Fruit fly (Drosophila melanogaster) whole organism, adult: Measurements from ENCODE around the gene CG34367.
A peak's percentile ranks its signal among the peaks of the same experiment; 100 is the strongest.

ENCODE experiments used
- CG11617 ChIP-seq: fragments of 200-800 bp; sonication (Bioruptor generic); optimal IDR thresholded peaks from 2 replicates; lab custom pipeline; 2017; ENCODE audit warnings: mild to moderate bottlenecking, missing biosample characterization, missing genetic modification reagents, missing genetic modification characterization
- CG12768 ChIP-seq: fragments of 200-800 bp; sonication (Bioruptor generic); optimal IDR thresholded peaks from 2 replicates; lab custom pipeline; 2017; ENCODE audit warnings: missing biosample characterization, missing genetic modification characterization, mild to moderate bottlenecking, moderate library complexity, missing genetic modification reagents
- CG14711 ChIP-seq: fragments of 200-800 bp; sonication (Bioruptor generic); optimal IDR thresholded peaks from 2 replicates; lab custom pipeline; 2018; ENCODE audit warnings: missing biosample characterization, mild to moderate bottlenecking, missing genetic modification characterization, moderate library complexity
- CG1620 ChIP-seq: fragments of 200-800 bp; sonication (Bioruptor generic); optimal IDR thresholded peaks from 2 replicates; lab custom pipeline; 2016; ENCODE audit warnings: missing biosample characterization, missing genetic modification characterization
- CG33017 ChIP-seq: fragments of 200-800 bp; sonication (Bioruptor generic); optimal IDR thresholded peaks from 2 replicates; lab custom pipeline; 2018; ENCODE audit warnings: missing biosample characterization, mild to moderate bottlenecking, missing genetic modification characterization, moderate library complexity
- CG5204 ChIP-seq: fragments of 200-800 bp; sonication (Bioruptor generic); optimal IDR thresholded peaks from 2 replicates; lab custom pipeline; 2016; ENCODE audit warnings: missing biosample characterization, missing genetic modification characterization
- CG7045 ChIP-seq: fragments of 200-800 bp; sonication (Bioruptor generic); optimal IDR thresholded peaks from 2 replicates; lab custom pipeline; 2017; ENCODE audit warnings: missing biosample characterization, mild to moderate bottlenecking, missing genetic modification characterization
- CG7101 ChIP-seq: fragments of 200-800 bp; sonication (Bioruptor generic); optimal IDR thresholded peaks from 2 replicates; lab custom pipeline; 2018; ENCODE audit warnings: missing biosample characterization, mild to moderate bottlenecking, missing genetic modification characterization, moderate library complexity
- Clk ChIP-seq: fragments of 200-800 bp; sonication (Bioruptor generic); optimal IDR thresholded peaks from 2 replicates; lab custom pipeline; 2017; ENCODE audit warnings: missing biosample characterization, missing genetic modification characterization
- Crg-1 ChIP-seq: fragments of 200-800 bp; sonication (Bioruptor generic); optimal IDR thresholded peaks from 2 replicates; lab custom pipeline; 2016; ENCODE audit warnings: missing biosample characterization, missing genetic modification characterization
- Hr96 ChIP-seq: fragments of 200-800 bp; sonication (Bioruptor generic); optimal IDR thresholded peaks from 2 replicates; lab custom pipeline; 2016; ENCODE audit warnings: missing biosample characterization, missing genetic modification characterization
- Mnt ChIP-seq: fragments of 200-800 bp; sonication (Bioruptor generic); optimal IDR thresholded peaks from 2 replicates; lab custom pipeline; 2016; ENCODE audit warnings: missing biosample characterization, mild to moderate bottlenecking, missing genetic modification characterization
- bab1 ChIP-seq: fragments of 200-800 bp; sonication (Bioruptor generic); optimal IDR thresholded peaks from 3 replicates; lab custom pipeline; 2019; ENCODE audit warnings: missing biosample characterization, mild to moderate bottlenecking, missing genetic modification characterization, moderate library complexity
- cic ChIP-seq: fragments of 200-800 bp; sonication (Bioruptor generic); optimal IDR thresholded peaks from 2 replicates; lab custom pipeline; 2017; ENCODE audit warnings: missing biosample characterization, mild to moderate bottlenecking, missing genetic modification characterization, moderate library complexity
- cnc ChIP-seq, 2 experiments: fragments of >200 bp; optimal IDR thresholded peaks; 2 replicates each; lab custom pipeline; 2017
- kay ChIP-seq: fragments of 200-800 bp; sonication (Bioruptor generic); peaks from one replicate; lab custom pipeline; 2016; ENCODE audit warnings: missing biosample characterization, missing genetic modification characterization, borderline replicate concordance
- ovo ChIP-seq: fragments of 200-800 bp; sonication (Bioruptor generic); optimal IDR thresholded peaks from 2 replicates; lab custom pipeline; 2016; ENCODE audit warnings: missing biosample characterization, missing genetic modification characterization
- pad ChIP-seq: fragments of 200-800 bp; sonication (Bioruptor generic); optimal IDR thresholded peaks from 3 replicates; lab custom pipeline; 2017; ENCODE audit warnings: missing biosample characterization, missing genetic modification characterization, mild to moderate bottlenecking, moderate library complexity, missing genetic modification reagents
- tj ChIP-seq: fragments of 200-800 bp; sonication (Bioruptor generic); optimal IDR thresholded peaks from 3 replicates; lab custom pipeline; 2017; ENCODE audit warnings: missing biosample characterization, mild to moderate bottlenecking, missing genetic modification characterization, moderate library complexity
- toe ChIP-seq: fragments of 200-800 bp; sonication (Bioruptor generic); optimal IDR thresholded peaks from 2 replicates; lab custom pipeline; 2016; ENCODE audit warnings: missing biosample characterization, missing genetic modification characterization

The CG34367 gene

DNA sequence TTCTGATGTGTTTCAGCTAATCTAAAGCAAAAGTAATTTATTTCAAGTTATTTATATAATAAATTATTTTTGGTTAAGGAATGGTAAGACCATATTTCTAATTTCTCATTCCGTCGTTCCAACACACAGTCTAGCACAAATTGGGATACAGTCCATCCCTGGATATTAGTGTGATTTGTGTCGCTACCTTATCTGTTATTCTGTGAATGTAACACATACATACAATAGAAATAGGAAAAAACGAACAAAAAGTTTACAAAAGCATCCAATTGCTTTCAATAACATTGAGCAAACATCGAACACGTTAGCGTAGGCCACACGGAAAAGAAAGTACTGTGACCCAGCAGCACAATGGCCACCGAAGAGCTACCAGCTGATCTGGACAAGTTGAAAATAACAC is 12.8 kb upstream of the CG34367 start, which contains the start of gene CG5056:
CG5056 (plus strand) TSS at position 168 of the 400 bp plus-strand sequence.
- TF ChIP-seq toe (GFP tag; lab: Kevin White, UChicago) (no peak), Crg-1 (GFP tag; lab: Kevin White, UChicago) (peak; percentile 12), CG7101 (no peak), tj (GFP tag; lab: Kevin White, UChicago) (no peak), CG14711 (tag; lab: Kevin White, UChicago) (peak; percentile 37), CG5204 (GFP tag; lab: Kevin White, UChicago) (no peak), CG33017 (tag; lab: Kevin White, UChicago) (peak; percentile 10), bab1 (GFP tag; lab: Kevin White, UChicago) (peak; percentile 69), pad (GFP tag; lab: Kevin White, UChicago) (no peak)

- TF ChIP-seq cic (GFP tag; lab: Kevin White, UChicago) = no peak
- TF ChIP-seq CG7101 = no peak
- no peak for TF ChIP-seq Mnt (GFP tag; lab: Kevin White, UChicago)
- no peak for TF ChIP-seq Hr96 (GFP tag; lab: Kevin White, UChicago)
- no peak for TF ChIP-seq bab1 (GFP tag; lab: Kevin White, UChicago)
- TF ChIP-seq CG12768 = no peak
- TF ChIP-seq kay = no peak
- no peak for TF ChIP-seq toe (GFP tag; lab: Kevin White, UChicago)
- TF ChIP-seq CG1620 = no peak
- no peak for TF ChIP-seq CG11617 (GFP tag; lab: Kevin White, UChicago)
- TF ChIP-seq cnc (optimal IDR thresholded peaks at IDR 0.05; lab: Kevin White, UChicago) = no peak
- TF ChIP-seq ovo (GFP tag; lab: Kevin White, UChicago) = no peak
- TF ChIP-seq tj (GFP tag; lab: Kevin White, UChicago) = no peak
- TF ChIP-seq CG14711 (tag; lab: Kevin White, UChicago) = no peak
- no peak for TF ChIP-seq CG5204 (GFP tag; lab: Kevin White, UChicago)
- TF ChIP-seq Clk = no peak
These were observed 10.5 kb upstream of the CG34367 start, which contains the start of gene lft for dm6 chr2L:10364229-10364628. lft (plus strand) TSS chr2L:10364471.

DNA sequence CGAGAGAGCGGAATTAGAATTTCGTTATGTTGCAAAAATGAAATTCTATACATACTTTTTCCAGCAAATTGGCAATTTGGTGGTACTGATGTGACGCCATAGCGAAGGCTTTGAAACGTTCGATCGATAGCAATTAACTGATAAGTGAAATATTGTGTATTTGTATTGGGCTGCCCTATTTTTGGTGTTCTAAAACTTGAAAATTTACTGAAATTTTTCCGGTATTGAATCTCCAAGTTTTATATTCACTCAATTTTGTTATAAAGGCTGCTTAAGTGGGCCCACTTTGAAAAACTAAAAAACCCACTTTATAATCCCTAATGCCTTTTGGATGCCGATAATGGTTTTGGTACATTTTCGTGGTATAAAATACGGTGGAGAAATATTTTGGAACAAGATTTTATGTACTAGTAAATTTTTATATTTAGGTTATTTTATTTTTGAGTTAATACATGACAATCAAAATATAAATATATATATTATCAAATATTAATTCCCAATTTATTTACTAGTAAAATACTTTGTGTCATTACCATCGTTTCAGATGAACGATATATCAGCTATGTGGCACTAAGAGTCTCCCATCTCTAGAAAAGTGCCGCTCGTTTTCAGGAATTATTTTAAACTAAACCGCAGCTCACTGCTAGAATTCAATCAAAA is 8.8 kb upstream of the CG34367 start, which contains the start of the genes Cand1 and pim:
Cand1 (minus strand) TSS at position 300 of the 660 bp plus-strand sequence.
pim (plus strand) TSS at position 582 of the 660 bp plus-strand sequence.
- TF ChIP-seq CG11617 (GFP tag; lab: Kevin White, UChicago) = no peak
- peak; percentile 50 for TF ChIP-seq CG7101

- TF ChIP-seq CG7101 (peak; percentile 36), CG11617 (GFP tag; lab: Kevin White, UChicago) (peak; percentile 35), tj (GFP tag; lab: Kevin White, UChicago) (peak; percentile 72), CG1620 (peak; percentile 6), CG5204 (GFP tag; lab: Kevin White, UChicago) (no peak)
These were observed 2.8 kb upstream of the CG34367 start, which contains the start of the genes CtsL4 and ClpP for dm6 chr2L:10356508-10356907. CtsL4 (minus strand) TSS chr2L:10356597. ClpP (plus strand) TSS chr2L:10356795.

DNA sequence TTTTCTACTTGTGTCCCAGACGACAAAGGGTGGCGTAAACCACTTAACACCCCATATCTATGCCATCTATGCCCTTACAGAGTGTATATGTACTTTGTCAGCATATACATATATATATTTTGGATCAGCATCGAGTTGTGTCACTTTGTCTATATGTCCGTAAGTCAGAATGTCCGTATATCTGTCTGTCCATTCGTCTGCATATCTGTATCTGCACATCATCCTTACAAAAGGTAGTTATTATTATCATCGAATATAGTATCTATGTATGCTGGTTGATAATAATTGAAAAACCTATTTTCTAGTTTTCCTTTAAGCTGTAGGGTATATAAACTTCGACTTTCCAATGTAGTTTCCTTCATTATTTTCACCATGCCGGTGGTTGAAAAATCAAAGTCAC is 2.6 kb downstream of the CG34367 start:
- TF ChIP-seq CG14711 (tag; lab: Kevin White, UChicago) (no peak), ovo (GFP tag; lab: Kevin White, UChicago) (no peak), tj (GFP tag; lab: Kevin White, UChicago) (no peak), pad (GFP tag; lab: Kevin White, UChicago) (no peak), Hr96 (GFP tag; lab: Kevin White, UChicago) (no peak), CG5204 (GFP tag; lab: Kevin White, UChicago) (no peak), kay (no peak), toe (GFP tag; lab: Kevin White, UChicago) (no peak), CG7045 (GFP tag; lab: Kevin White, UChicago) (no peak), CG1620 (no peak), Crg-1 (GFP tag; lab: Kevin White, UChicago) (no peak), cnc (optimal IDR thresholded peaks at IDR 0.05; lab: Kevin White, UChicago) (no peak), cic (GFP tag; lab: Kevin White, UChicago) (no peak)

- TF ChIP-seq Clk (no peak), CG33017 (tag; lab: Kevin White, UChicago) (no peak), cic (GFP tag; lab: Kevin White, UChicago) (no peak), CG7101 (no peak)
These were observed 9.6 kb downstream of the CG34367 start, which contains the start of gene Frmd5 for dm6 chr2L:10344029-10344606. Frmd5 (plus strand) TSS chr2L:10344442.

dm6 chr2L:10342471-10342870 is 11.2 kb downstream of the CG34367 start, which contains the start of gene Sps2:
Sps2 (plus strand) TSS chr2L:10342594.
- TF ChIP-seq bab1 (GFP tag; lab: Kevin White, UChicago) = peak; percentile 69
- no peak for TF ChIP-seq CG33017 (tag; lab: Kevin White, UChicago)
- no peak for TF ChIP-seq kay
- TF ChIP-seq CG5204 (GFP tag; lab: Kevin White, UChicago) = no peak
- TF ChIP-seq cic (GFP tag; lab: Kevin White, UChicago) = peak; percentile 16
- no peak for TF ChIP-seq Clk
- no peak for TF ChIP-seq pad (GFP tag; lab: Kevin White, UChicago)
- TF ChIP-seq cnc (optimal IDR thresholded peaks at IDR 0.05; lab: Kevin White, UChicago) = no peak
- peak; percentile 15 for TF ChIP-seq CG7101
- TF ChIP-seq Crg-1 (GFP tag; lab: Kevin White, UChicago) = no peak
- TF ChIP-seq toe (GFP tag; lab: Kevin White, UChicago) = no peak
- peak; percentile 22 for TF ChIP-seq Mnt (GFP tag; lab: Kevin White, UChicago)
- peak; percentile 12 for TF ChIP-seq CG14711 (tag; lab: Kevin White, UChicago)
- no peak for TF ChIP-seq ovo (GFP tag; lab: Kevin White, UChicago)
- peak; percentile 19 for TF ChIP-seq CG11617 (GFP tag; lab: Kevin White, UChicago)
- TF ChIP-seq CG1620 = no peak
- TF ChIP-seq Hr96 (GFP tag; lab: Kevin White, UChicago) = no peak
- no peak for TF ChIP-seq CG7045 (GFP tag; lab: Kevin White, UChicago)
- peak; percentile 25 for TF ChIP-seq tj (GFP tag; lab: Kevin White, UChicago)
- TF ChIP-seq CG12768 = no peak
